Worm (Caenorhabditis elegans): ENCODE measurements around the gene aakg-5.

DNA sequence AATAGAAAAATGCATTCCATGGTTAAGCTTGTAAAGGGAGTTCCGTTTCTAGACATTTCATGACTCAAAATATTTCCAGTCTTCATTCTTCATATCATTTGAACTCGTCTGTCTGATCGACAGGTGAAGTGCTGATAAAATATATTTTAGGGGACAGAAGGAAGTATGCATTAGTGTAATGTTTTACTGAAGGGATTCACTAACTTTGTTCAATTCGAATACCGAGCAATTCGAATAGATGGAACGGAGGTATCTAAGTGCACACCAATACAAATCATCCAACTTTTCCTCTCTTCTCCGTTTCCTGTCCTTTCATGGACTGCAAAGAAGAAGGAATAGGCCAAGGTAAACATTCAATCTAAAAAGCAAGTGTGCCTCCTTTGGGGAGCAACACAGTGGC, 11.1 kb downstream of the aakg-5 start:
- TF ChIP-seq hmbx-1 (tag; optimal IDR thresholded peaks at IDR 0.05) (no peak), aly-1 (tag; optimal IDR thresholded peaks at IDR 0.05) (no peak), ets-7 (tag; optimal IDR thresholded peaks at IDR 0.05) (no peak), B0310.2 (tag; optimal IDR thresholded peaks at IDR 0.05) (no peak), F13C5.2 (tag; optimal IDR thresholded peaks at IDR 0.05) (no peak), ceh-36 (tag; optimal IDR thresholded peaks at IDR 0.05) (no peak)

All from whole organism, early embryonic.